Worm (Caenorhabditis elegans): ENCODE results near the gene ttr-9.

DNA sequence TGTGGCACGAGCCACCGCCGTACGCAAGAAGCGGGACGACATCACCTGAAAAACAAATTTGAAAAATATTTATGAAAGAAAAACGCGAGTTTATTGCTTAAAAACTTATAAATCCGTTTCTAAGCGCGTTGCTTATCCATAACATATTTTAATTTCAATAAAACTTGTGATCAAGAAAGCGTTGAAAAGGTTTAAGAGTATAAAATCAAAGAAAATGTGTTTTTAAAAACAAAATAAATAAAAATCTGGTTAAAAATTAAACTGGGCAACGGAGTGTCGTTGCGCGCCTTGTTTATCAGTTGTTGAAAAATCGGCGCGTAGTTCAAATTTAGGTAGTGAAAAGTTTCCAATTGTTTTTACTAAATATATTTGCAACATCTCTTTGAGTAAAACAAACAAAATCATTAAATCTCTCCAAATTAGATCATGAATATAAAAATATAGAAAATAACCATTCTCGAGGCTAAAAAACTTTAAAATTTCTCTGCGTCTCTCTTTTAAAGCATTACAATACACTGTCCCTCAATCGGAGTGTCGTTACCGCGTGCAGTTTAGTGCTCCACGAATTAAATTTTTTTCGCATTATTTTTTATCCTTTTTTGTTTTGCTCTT lies 18.8 kb upstream of the ttr-9 start, which contains the start of gene ndua-5:
- TF ChIP-seq unc-62 (GFP tag; optimal IDR thresholded peaks at IDR 0.05): no peak
- no peak for TF ChIP-seq elt-3 (tag; optimal IDR thresholded peaks at IDR 0.05)
- TF ChIP-seq elt-1 (tag; optimal IDR thresholded peaks at IDR 0.05): no peak
- TF ChIP-seq egl-27 (tag; optimal IDR thresholded peaks at IDR 0.05): no peak
- no peak for TF ChIP-seq ama-1 (optimal IDR thresholded peaks at IDR 0.05)
- no peak for TF ChIP-seq ztf-11 (tag; optimal IDR thresholded peaks at IDR 0.05)
- no peak for TF ChIP-seq elt-2 (tag; optimal IDR thresholded peaks at IDR 0.05)
